ENCODE assay signal across 5 fruit fly cellular contexts in the genomic region with DNA sequence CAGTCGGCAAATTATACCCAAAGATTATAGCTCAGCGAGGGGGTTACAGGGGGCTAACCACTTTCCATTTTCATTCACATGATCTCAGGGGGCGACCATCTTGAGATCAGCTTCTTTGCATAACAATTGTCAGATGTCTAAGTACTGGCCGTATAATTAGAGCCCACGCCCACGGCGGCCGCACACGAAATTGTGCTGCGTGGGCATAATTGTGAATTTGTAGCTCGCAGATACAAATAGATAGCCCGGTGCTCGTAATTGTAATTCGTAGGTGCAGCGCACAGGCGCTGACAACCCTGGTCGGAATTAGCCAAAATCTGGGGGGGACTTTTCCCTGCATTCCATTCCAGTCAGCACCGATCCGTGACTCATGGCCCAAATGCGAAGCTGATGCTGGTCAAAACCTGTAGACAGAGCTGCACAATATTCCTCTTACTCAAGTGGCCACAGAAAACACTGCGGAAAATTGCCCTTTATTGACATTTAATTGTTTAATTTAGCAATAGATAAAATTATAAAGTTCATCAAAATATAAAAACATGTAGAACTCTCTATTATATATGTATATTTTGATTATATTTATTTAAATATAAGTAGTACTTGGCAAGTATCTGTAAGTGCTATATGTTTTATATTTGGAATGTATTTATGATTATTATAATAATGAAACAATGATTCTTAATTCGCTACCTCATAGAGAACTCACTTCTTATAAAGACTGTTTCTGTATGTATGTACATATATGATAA.
TF ChIP-seq lines count a peak whose summit lies in the region.

No protein-coding gene starts in this region.

- TF ChIP-seq CTCF in whole organism, embryonic (GFP tag; optimal IDR thresholded peaks at IDR 0.05; lab: Kevin White, UChicago) = no peak

TF ChIP-seq in whole organism, adult, 20 proteins besides CTCF, POLR2A, EP300 and RAD21:
- no peak for TF ChIP-seq CG5204 (GFP tag; optimal IDR thresholded peaks at IDR 0.05; lab: Kevin White, UChicago)
- peak; percentile 64 for TF ChIP-seq tj (GFP tag; optimal IDR thresholded peaks at IDR 0.05; lab: Kevin White, UChicago)
TF ChIP-seq in whole organism, adult: peak in this region for 1.

TF ChIP-seq in whole organism, embryonic, 481 proteins besides CTCF, POLR2A, EP300 and RAD21 (continues in another document):
- TF ChIP-seq ro (GFP tag; IDR thresholded peaks at IDR 0.05; lab: Robert Waterston, UW) (no peak), inv (GFP tag; IDR thresholded peaks at IDR 0.05; lab: Robert Waterston, UW; ENCODE audit: partially characterized antibody) (no peak), ftz-f1 (GFP tag; optimal IDR thresholded peaks at IDR 0.05; lab: Kevin White, UChicago) (no peak), sr (GFP tag; IDR thresholded peaks at IDR 0.05; lab: Robert Waterston, UW) (peak; percentile 76; the same call in 2 of the 3 replicates), CG2712 (tag; optimal IDR thresholded peaks at IDR 0.05; lab: Kevin White, UChicago) (peak; percentile 6), B-H2 (GFP tag; optimal IDR thresholded peaks at IDR 0.05; lab: Kevin White, UChicago) (no peak), CG4854 (GFP tag; optimal IDR thresholded peaks at IDR 0.05; lab: Kevin White, UChicago) (no peak), Awh (GFP tag; IDR thresholded peaks at IDR 0.05; lab: Robert Waterston, UW) (0 out of 2 replicates have a peak, but pooled peaks have one; percentile 7), CG13775 (GFP tag; optimal IDR thresholded peaks at IDR 0.05; lab: Kevin White, UChicago) (no peak), Poxn (GFP tag; IDR thresholded peaks at IDR 0.05; lab: Robert Waterston, UW) (no peak), Hr39 (optimal IDR thresholded peaks at IDR 0.05; lab: Kevin White, UChicago) (no peak), CG10209 (GFP tag; optimal IDR thresholded peaks at IDR 0.05; lab: Kevin White, UChicago) (no peak), Rfx (GFP tag; IDR thresholded peaks at IDR 0.05; lab: Robert Waterston, UW) (peak; percentile 17; the same call in 1 of the 2 replicates), fd64A (GFP tag; optimal IDR thresholded peaks at IDR 0.05; lab: Kevin White, UChicago) (no peak), pum (GFP tag; optimal IDR thresholded peaks at IDR 0.05; lab: Kevin White, UChicago) (no peak), CG13123 (GFP tag; optimal IDR thresholded peaks at IDR 0.05; lab: Kevin White, UChicago) (no peak), Dip3 (GFP tag; optimal IDR thresholded peaks at IDR 0.05; lab: Kevin White, UChicago) (no peak), CG17361 (GFP tag; IDR thresholded peaks at IDR 0.05; lab: Robert Waterston, UW) (peak; percentile 37; the same call in 1 of the 3 replicates), CG6765 (GFP tag; optimal IDR thresholded peaks at IDR 0.05; lab: Kevin White, UChicago) (no peak)

TF ChIP-seq in whole organism, prepupa, 60 proteins besides CTCF, POLR2A, EP300 and RAD21 (continues in another document):
- TF ChIP-seq spab (GFP tag; optimal IDR thresholded peaks at IDR 0.05; lab: Kevin White, UChicago) (peak; percentile 18), acj6 (GFP tag; optimal IDR thresholded peaks at IDR 0.05; lab: Kevin White, UChicago) (no peak), salr (GFP tag; optimal IDR thresholded peaks at IDR 0.05; lab: Kevin White, UChicago) (no peak), Lpt (GFP tag; optimal IDR thresholded peaks at IDR 0.05; lab: Kevin White, UChicago) (peak; percentile 50), CG34406 (GFP tag; optimal IDR thresholded peaks at IDR 0.05; lab: Kevin White, UChicago) (peak; percentile 54), OdsH (GFP tag; optimal IDR thresholded peaks at IDR 0.05; lab: Kevin White, UChicago) (peak; percentile 17), Hr4 (GFP tag; optimal IDR thresholded peaks at IDR 0.05; lab: Kevin White, UChicago) (peak; percentile 3), CG6854 (GFP tag; optimal IDR thresholded peaks at IDR 0.05; lab: Kevin White, UChicago) (no peak), Ets21C (GFP tag; optimal IDR thresholded peaks at IDR 0.05; lab: Kevin White, UChicago) (no peak), CG11902 (GFP tag; optimal IDR thresholded peaks at IDR 0.05; lab: Kevin White, UChicago) (no peak), Ets96B (tag; optimal IDR thresholded peaks at IDR 0.05; lab: Kevin White, UChicago) (peak; percentile 16), CG16779 (tag; optimal IDR thresholded peaks at IDR 0.05; lab: Kevin White, UChicago) (no peak), cyc (GFP tag; optimal IDR thresholded peaks at IDR 0.05; lab: Kevin White, UChicago) (no peak), Hr38 (GFP tag; optimal IDR thresholded peaks at IDR 0.05; lab: Kevin White, UChicago) (no peak), CG6792 (GFP tag; optimal IDR thresholded peaks at IDR 0.05; lab: Kevin White, UChicago) (peak; percentile 2), Eip75B (GFP tag; optimal IDR thresholded peaks at IDR 0.05; lab: Kevin White, UChicago) (no peak), CG8632 (GFP tag; optimal IDR thresholded peaks at IDR 0.05; lab: Kevin White, UChicago) (peak; percentile 48), pdm3 (GFP tag; optimal IDR thresholded peaks at IDR 0.05; lab: Kevin White, UChicago) (no peak), CG8119 (GFP tag; IDR thresholded peaks at IDR 0.05; lab: Robert Waterston, UW) (peak; percentile 34; the same call in 1 of the 3 replicates), CG7368 (GFP tag; optimal IDR thresholded peaks at IDR 0.05; lab: Kevin White, UChicago) (no peak), CG9139 (GFP tag; optimal IDR thresholded peaks at IDR 0.05; lab: Kevin White, UChicago) (no peak)

TF ChIP-seq in whole organism, pupa, 21 proteins besides CTCF, POLR2A, EP300 and RAD21:
- TF ChIP-seq Ets98B (GFP tag; IDR thresholded peaks at IDR 0.05; lab: Robert Waterston, UW) = 0 out of 2 replicates have a peak, but pooled peaks have one; percentile 6
- peak; percentile 24; the same call in 1 of the 3 replicates for TF ChIP-seq CG4496 (GFP tag; IDR thresholded peaks at IDR 0.05; lab: Robert Waterston, UW)
- TF ChIP-seq CG8159 (tag; optimal IDR thresholded peaks at IDR 0.05; lab: Kevin White, UChicago) = peak; percentile 62
- no peak for TF ChIP-seq CG12605 (GFP tag; IDR thresholded peaks at IDR 0.05; lab: Robert Waterston, UW)
- peak; percentile 7 for TF ChIP-seq D1 (tag; optimal IDR thresholded peaks at IDR 0.05; lab: Kevin White, UChicago)
- no peak for TF ChIP-seq Pif1B (GFP tag; optimal IDR thresholded peaks at IDR 0.05; lab: Kevin White, UChicago)
- peak; percentile 26 for TF ChIP-seq Snoo (tag; optimal IDR thresholded peaks at IDR 0.05; lab: Kevin White, UChicago)
- TF ChIP-seq CG8301 (tag; optimal IDR thresholded peaks at IDR 0.05; lab: Kevin White, UChicago) = peak; percentile 36
- peak; percentile 23 for TF ChIP-seq CG15710 (tag; optimal IDR thresholded peaks at IDR 0.05; lab: Kevin White, UChicago)
- peak; percentile 61 for TF ChIP-seq CG9948 (tag; optimal IDR thresholded peaks at IDR 0.05; lab: Kevin White, UChicago)
- peak; percentile 25 for TF ChIP-seq CG14655 (GFP tag; optimal IDR thresholded peaks at IDR 0.05; lab: Kevin White, UChicago)
- no peak for TF ChIP-seq EcR (GFP tag; optimal IDR thresholded peaks at IDR 0.05; lab: Kevin White, UChicago)

TF ChIP-seq in whole organism, wandering third instar larva, 38 proteins besides CTCF, POLR2A, EP300 and RAD21:
- no peak for TF ChIP-seq ey (GFP tag; optimal IDR thresholded peaks at IDR 0.05; lab: Kevin White, UChicago)
- TF ChIP-seq CrebA (GFP tag; optimal IDR thresholded peaks at IDR 0.05; lab: Kevin White, UChicago; ENCODE audit: borderline replicate concordance) = no peak
- TF ChIP-seq rgr (GFP tag; optimal IDR thresholded peaks at IDR 0.05; lab: Kevin White, UChicago) = no peak
- TF ChIP-seq Sp1 (GFP tag; optimal IDR thresholded peaks at IDR 0.05; lab: Kevin White, UChicago) = peak; percentile 17
- TF ChIP-seq tai (GFP tag; optimal IDR thresholded peaks at IDR 0.05; lab: Kevin White, UChicago) = no peak
- no peak for TF ChIP-seq dl (GFP tag; optimal IDR thresholded peaks at IDR 0.05; lab: Kevin White, UChicago; ENCODE audit: insufficient read depth in 1 of 2, partially characterized antibody in 2 of 2)
- no peak for TF ChIP-seq Hr78 (GFP tag; optimal IDR thresholded peaks at IDR 0.05; lab: Kevin White, UChicago)
- TF ChIP-seq N (GFP tag; optimal IDR thresholded peaks at IDR 0.05; lab: Kevin White, UChicago) = no peak
- TF ChIP-seq dsf (GFP tag; optimal IDR thresholded peaks at IDR 0.05; lab: Kevin White, UChicago; ENCODE audit: borderline replicate concordance) = no peak
- no peak for TF ChIP-seq CG9705 (GFP tag; optimal IDR thresholded peaks at IDR 0.05; lab: Kevin White, UChicago)
- TF ChIP-seq foxo (GFP tag; optimal IDR thresholded peaks at IDR 0.05; lab: Kevin White, UChicago) = peak in 1 of 2 experiments; percentile 16
- TF ChIP-seq Rel (GFP tag; optimal IDR thresholded peaks at IDR 0.05; lab: Kevin White, UChicago) = no peak
- TF ChIP-seq Rel (tag; optimal IDR thresholded peaks at IDR 0.05; lab: Kevin White, UChicago) = no peak
- no peak for TF ChIP-seq Dif (GFP tag; optimal IDR thresholded peaks at IDR 0.05; lab: Kevin White, UChicago; ENCODE audit: partially characterized antibody)
- no peak for TF ChIP-seq h (GFP tag; optimal IDR thresholded peaks at IDR 0.05; lab: Kevin White, UChicago)
- TF ChIP-seq GATAd (GFP tag; optimal IDR thresholded peaks at IDR 0.05; lab: Kevin White, UChicago) = no peak
- no peak for TF ChIP-seq woc (GFP tag; optimal IDR thresholded peaks at IDR 0.05; lab: Kevin White, UChicago)
- TF ChIP-seq usp (GFP tag; optimal IDR thresholded peaks at IDR 0.05; lab: Kevin White, UChicago) = no peak
- no peak for TF ChIP-seq Hr83 (GFP tag; optimal IDR thresholded peaks at IDR 0.05; lab: Kevin White, UChicago; ENCODE audit: poor library complexity, severe bottlenecking)
- TF ChIP-seq OdsH (GFP tag; optimal IDR thresholded peaks at IDR 0.05; lab: Kevin White, UChicago) = no peak
- no peak for TF ChIP-seq lola (GFP tag; optimal IDR thresholded peaks at IDR 0.05; lab: Kevin White, UChicago)
- no peak for TF ChIP-seq sv (GFP tag; optimal IDR thresholded peaks at IDR 0.05; lab: Kevin White, UChicago)
- TF ChIP-seq HLH106 (tag; optimal IDR thresholded peaks at IDR 0.05; lab: Kevin White, UChicago) = peak; percentile 21
TF ChIP-seq in whole organism, wandering third instar larva: peak in this region for 3.
